Worm (Caenorhabditis elegans) whole organism, L1 larva: ENCODE results near the gene sax-1.

ENCODE experiments used
- aly-2 ChIP-seq: fragments of 150-350 bp; optimal IDR thresholded peaks from 2 replicates; lab custom pipeline; 2014; ENCODE audit warnings: missing biosample characterization, missing genetic modification characterization
- ama-1 ChIP-seq: fragments of 150-350 bp; optimal IDR thresholded peaks from 2 replicates; lab custom pipeline; 2014
- ceh-63 ChIP-seq: fragments of 200-800 bp; sonication (Bioruptor generic); optimal IDR thresholded peaks from 2 replicates; lab custom pipeline; 2018; ENCODE audit warnings: mild to moderate bottlenecking, missing genetic modification characterization, missing compliant biosample characterization
- dpl-1 ChIP-seq, 3 experiments: fragments of 150-350 bp in 2 of 3; sonication (generic microtip) in 1 of 3; optimal IDR thresholded peaks; 2 replicates each; lab custom pipeline; 2014 to 2017; ENCODE audit warnings: missing biosample characterization in 3 of 3, missing genetic modification characterization in 3 of 3, missing genetic modification reagents in 3 of 3
- egl-27 ChIP-seq, 2 experiments: fragments of 150-350 bp in 1 of 2; sonication (generic microtip); optimal IDR thresholded peaks; 3 replicates each; lab custom pipeline; 2017 to 2018; ENCODE audit warnings: missing biosample characterization in 2 of 2, missing genetic modification characterization in 2 of 2, missing genetic modification reagents in 2 of 2
- irx-1 ChIP-seq: sonication (generic microtip); optimal IDR thresholded peaks from 2 replicates; lab custom pipeline; 2016; ENCODE audit warnings: missing genetic modification characterization, missing compliant biosample characterization
- lin-15B ChIP-seq: fragments of 150-350 bp; sonication (generic microtip); optimal IDR thresholded peaks from 3 replicates; lab custom pipeline; 2014; ENCODE audit warnings: missing biosample characterization, missing genetic modification characterization
- lsy-2 ChIP-seq, 2 experiments: fragments of 150-350 bp; optimal IDR thresholded peaks; 2 replicates each; lab custom pipeline; 2014; ENCODE audit warnings: missing biosample characterization in 2 of 2, missing genetic modification characterization in 2 of 2
- nhr-11 ChIP-seq: fragments of 150-350 bp; optimal IDR thresholded peaks from 2 replicates; lab custom pipeline; 2014; ENCODE audit warnings: missing biosample characterization, missing genetic modification characterization
- nhr-12 ChIP-seq: sonication (generic microtip); optimal IDR thresholded peaks from 2 replicates; lab custom pipeline; 2017; ENCODE audit warnings: missing biosample characterization, missing genetic modification characterization
- nhr-90 ChIP-seq: sonication (generic microtip); optimal IDR thresholded peaks from 2 replicates; lab custom pipeline; 2016; ENCODE audit warnings: mild to moderate bottlenecking, missing genetic modification characterization, missing compliant biosample characterization; ENCODE audit not compliant: poor library complexity
- unc-62 ChIP-seq: fragments of 150-350 bp; optimal IDR thresholded peaks from 2 replicates; lab custom pipeline; 2014; ENCODE audit warnings: missing biosample characterization, missing genetic modification reagents, missing genetic modification characterization
- ztf-11 ChIP-seq, 2 experiments: sonication (generic microtip); optimal IDR thresholded peaks; 2 replicates each; lab custom pipeline; 2016 to 2017; ENCODE audit warnings: missing genetic modification characterization in 2 of 2, missing biosample characterization in 1 of 2, missing compliant biosample characterization in 1 of 2
- ztf-4 ChIP-seq: fragments of 150-350 bp; optimal IDR thresholded peaks from 2 replicates; lab custom pipeline; 2014; ENCODE audit warnings: missing biosample characterization, missing genetic modification characterization

ce11 chrX:3605727-3606126 is 44.2 kb downstream of the sax-1 start, which contains the start of gene C18B2.4:
- no peak for TF ChIP-seq ztf-4 (tag; lab: Kevin White, UChicago)
- no peak for TF ChIP-seq ceh-63 (GFP tag; lab: Kevin White, UChicago)
- no peak for TF ChIP-seq nhr-90 (tag; lab: Kevin White, UChicago)
- TF ChIP-seq lsy-2 (tag; optimal IDR thresholded peaks at IDR 0.05; lab: Kevin White, UChicago): peak; percentile 25 to 74
- TF ChIP-seq egl-27 (tag; optimal IDR thresholded peaks at IDR 0.05; lab: Kevin White, UChicago): no peak
- no peak for TF ChIP-seq nhr-11 (tag; lab: Kevin White, UChicago)
- TF ChIP-seq ztf-11 (tag; optimal IDR thresholded peaks at IDR 0.05; lab: Kevin White, UChicago): peak in 1 of 2 experiments; percentile 4
- TF ChIP-seq ama-1 (lab: Kevin White, UChicago): no peak
- peak; percentile 15 to 49 (median 29) for TF ChIP-seq dpl-1 (GFP tag; optimal IDR thresholded peaks at IDR 0.05; lab: Kevin White, UChicago)
- TF ChIP-seq irx-1 (tag; lab: Kevin White, UChicago): peak; percentile 23
- peak; percentile 43 for TF ChIP-seq lin-15B
- TF ChIP-seq unc-62 (GFP tag; lab: Kevin White, UChicago): no peak
- no peak for TF ChIP-seq nhr-12
- TF ChIP-seq aly-2: no peak
